Fruit fly (Drosophila melanogaster) whole organism, embryonic: ENCODE measurements around the gene gce.

Source experiments
- Abd-B ChIP-seq: fragments of 200-800 bp; sonication (Bioruptor generic); optimal IDR thresholded peaks from 2 replicates; lab custom pipeline; 2018; ENCODE audit warnings: missing biosample characterization, mild to moderate bottlenecking, missing genetic modification characterization, moderate library complexity
- BEAF-32 ChIP-seq: fragments of 200-800 bp; sonication (Bioruptor generic); optimal IDR thresholded peaks from 3 replicates; lab custom pipeline; 2017; ENCODE audit warnings: missing biosample characterization, missing genetic modification characterization, mild to moderate bottlenecking, moderate library complexity, missing genetic modification reagents
- Bgb ChIP-seq: fragments of 200-800 bp; sonication (Bioruptor generic); IDR thresholded peaks from 2 replicates; pipeline ENCODE4 v1.3.6; 2022; ENCODE audit warnings: missing biosample characterization, missing genetic modification characterization; ENCODE audit not compliant: partially characterized antibody
- CG11247 ChIP-seq: fragments of 200-800 bp; sonication (Bioruptor generic); IDR thresholded peaks from 2 replicates; pipeline ENCODE4 v1.3.6; 2022; ENCODE audit warnings: missing biosample characterization, missing genetic modification characterization
- CG12659 ChIP-seq: fragments of 200-800 bp; sonication (Bioruptor generic); optimal IDR thresholded peaks from 3 replicates; lab custom pipeline; 2017; ENCODE audit warnings: mild to moderate bottlenecking, missing biosample characterization, missing genetic modification reagents, missing genetic modification characterization
- CG13287 ChIP-seq: fragments of 200-800 bp; sonication (Bioruptor generic); IDR thresholded peaks from 2 replicates; pipeline ENCODE4 v1.3.6; 2022; ENCODE audit warnings: missing biosample characterization, missing genetic modification characterization; ENCODE audit not compliant: partially characterized antibody
- CG17361 ChIP-seq: fragments of 200-800 bp; sonication (Bioruptor generic); IDR thresholded peaks from 3 replicates; pipeline ENCODE4 v1.3.6; 2022; ENCODE audit warnings: missing biosample characterization, missing genetic modification characterization
- CG18262 ChIP-seq: fragments of 200-800 bp; optimal IDR thresholded peaks from 3 replicates; lab custom pipeline; 2019; ENCODE audit warnings: missing biosample characterization, mild to moderate bottlenecking, missing genetic modification characterization, moderate library complexity
- CG2129 ChIP-seq: fragments of 200-800 bp; sonication (Bioruptor generic); IDR thresholded peaks from 2 replicates; pipeline ENCODE4 v1.3.6; 2022; ENCODE audit warnings: missing biosample characterization, missing genetic modification characterization; ENCODE audit not compliant: partially characterized antibody
- CG30020 ChIP-seq: fragments of 200-800 bp; optimal IDR thresholded peaks from 2 replicates; lab custom pipeline; 2019; ENCODE audit warnings: missing biosample characterization, mild to moderate bottlenecking, missing genetic modification characterization, moderate library complexity
- CG32532 ChIP-seq: fragments of 200-800 bp; sonication (Bioruptor generic); IDR thresholded peaks from 2 replicates; pipeline ENCODE4 v1.3.6; 2022; ENCODE audit warnings: missing biosample characterization, missing genetic modification characterization
- CG34224 ChIP-seq: fragments of 200-800 bp; sonication (Bioruptor generic); IDR thresholded peaks from 3 replicates; pipeline ENCODE4 v1.3.6; 2022; ENCODE audit warnings: missing biosample characterization, missing genetic modification characterization; ENCODE audit not compliant: partially characterized antibody
- CG3995 ChIP-seq: fragments of 200-800 bp; sonication (Bioruptor generic); optimal IDR thresholded peaks from 3 replicates; lab custom pipeline; 2016; ENCODE audit warnings: missing biosample characterization, missing genetic modification characterization
- CG4617 ChIP-seq: fragments of 200-800 bp; sonication (Bioruptor generic); optimal IDR thresholded peaks from 3 replicates; lab custom pipeline; 2016; ENCODE audit warnings: missing biosample characterization, missing genetic modification characterization, borderline replicate concordance
- CG4854 ChIP-seq: fragments of 200-800 bp; sonication (Bioruptor generic); optimal IDR thresholded peaks from 2 replicates; lab custom pipeline; 2016; ENCODE audit warnings: missing biosample characterization, missing genetic modification characterization, inconsistent platforms
- CG6791 ChIP-seq: fragments of 200-800 bp; sonication (Bioruptor generic); IDR thresholded peaks from 3 replicates; pipeline ENCODE4 v1.3.6; 2022; ENCODE audit warnings: missing biosample characterization, missing genetic modification characterization; ENCODE audit not compliant: partially characterized antibody
- CG7372 ChIP-seq: fragments of 200-800 bp; sonication (Bioruptor generic); IDR thresholded peaks from 2 replicates; pipeline ENCODE4 v1.3.6; 2022; ENCODE audit warnings: missing biosample characterization, missing genetic modification characterization
- CG8944 ChIP-seq: fragments of 200-800 bp; sonication (Bioruptor generic); optimal IDR thresholded peaks from 3 replicates; lab custom pipeline; 2016; ENCODE audit warnings: missing biosample characterization, missing genetic modification characterization
- D ChIP-seq, 2 experiments: fragments of 200-800 bp in 1 of 2; fragments of >200 bp in 1 of 2; sonication (Bioruptor generic) in 1 of 2; optimal IDR thresholded peaks; 2 replicates in 1 of 2; 3 replicates in 1 of 2; lab custom pipeline; 2017; ENCODE audit warnings: mild to moderate bottlenecking in 1 of 2, missing biosample characterization in 1 of 2, missing genetic modification characterization in 1 of 2, missing genetic modification reagents in 1 of 2
- Doc3 ChIP-seq: fragments of 200-800 bp; sonication (Bioruptor generic); IDR thresholded peaks from 3 replicates; pipeline ENCODE4 v1.3.6; 2022; ENCODE audit warnings: missing biosample characterization, missing genetic modification characterization; ENCODE audit not compliant: partially characterized antibody
- Dref ChIP-seq: fragments of 200-800 bp; sonication (Bioruptor generic); IDR thresholded peaks from 2 replicates; pipeline ENCODE4 v1.3.6; 2022; ENCODE audit warnings: missing biosample characterization, missing genetic modification characterization
- GATAe ChIP-seq: fragments of 200-800 bp; sonication (Bioruptor generic); conservative IDR thresholded peaks from 2 replicates; pipeline ENCODE4 v1.3.6; 2022; ENCODE audit warnings: missing biosample characterization, missing genetic modification characterization
- Gug ChIP-seq: fragments of 200-800 bp; sonication (Bioruptor generic); IDR thresholded peaks from 4 replicates; pipeline ENCODE4 v1.3.6; 2022; ENCODE audit warnings: missing biosample characterization, missing genetic modification characterization
- Hmx ChIP-seq: fragments of 200-800 bp; sonication (Bioruptor generic); optimal IDR thresholded peaks from 2 replicates; lab custom pipeline; 2016; ENCODE audit warnings: missing biosample characterization, missing genetic modification characterization
- MESR4 ChIP-seq: fragments of 200-800 bp; sonication (Bioruptor generic); optimal IDR thresholded peaks from 2 replicates; lab custom pipeline; 2018; ENCODE audit warnings: missing biosample characterization, mild to moderate bottlenecking, missing genetic modification characterization, moderate library complexity
- Med ChIP-seq: fragments of 200-800 bp; sonication (Bioruptor generic); peaks from one replicate; lab custom pipeline; 2016; ENCODE audit warnings: missing biosample characterization, missing genetic modification characterization, mild to moderate bottlenecking, inconsistent platforms, moderate library complexity
- Optix ChIP-seq: fragments of 200-800 bp; sonication (Bioruptor generic); IDR thresholded peaks from 3 replicates; pipeline ENCODE4 v1.3.6; 2022; ENCODE audit warnings: missing biosample characterization, missing genetic modification characterization
- Spps ChIP-seq: fragments of 200-800 bp; sonication (Bioruptor generic); optimal IDR thresholded peaks from 2 replicates; lab custom pipeline; 2018; ENCODE audit warnings: missing biosample characterization, mild to moderate bottlenecking, missing genetic modification characterization
- Sry-β ChIP-seq: fragments of 200-800 bp; sonication (Bioruptor generic); optimal IDR thresholded peaks from 2 replicates; lab custom pipeline; 2018; ENCODE audit warnings: missing biosample characterization, mild to moderate bottlenecking, missing genetic modification characterization, moderate library complexity
- Tbp ChIP-seq: fragments of >200 bp; optimal IDR thresholded peaks from 2 replicates; lab custom pipeline; 2018; ENCODE audit warnings: missing biosample characterization, missing genetic modification characterization
- ato ChIP-seq: fragments of 200-800 bp; sonication (Bioruptor generic); IDR thresholded peaks from 2 replicates; pipeline ENCODE4 v1.3.6; 2022; ENCODE audit warnings: missing biosample characterization, missing genetic modification characterization; ENCODE audit not compliant: partially characterized antibody
- bbx ChIP-seq: fragments of 200-800 bp; sonication (Bioruptor generic); IDR thresholded peaks from 2 replicates; pipeline ENCODE4 v1.3.6; 2022; ENCODE audit warnings: missing biosample characterization, missing genetic modification characterization; ENCODE audit not compliant: partially characterized antibody
- chinmo ChIP-seq: fragments of 200-800 bp; sonication (Bioruptor generic); IDR thresholded peaks from 4 replicates; pipeline ENCODE4 v1.3.6; 2022; ENCODE audit warnings: missing biosample characterization, missing genetic modification characterization; ENCODE audit not compliant: partially characterized antibody
- croc ChIP-seq: fragments of 200-800 bp; sonication (Bioruptor generic); conservative IDR thresholded peaks from 3 replicates; pipeline ENCODE4 v1.3.6; 2022; ENCODE audit warnings: missing biosample characterization, missing genetic modification characterization
- dati ChIP-seq: fragments of 200-800 bp; sonication (Bioruptor generic); IDR thresholded peaks from 2 replicates; pipeline ENCODE4 v1.3.6; 2022; ENCODE audit warnings: missing biosample characterization, missing genetic modification characterization
- gro ChIP-seq: fragments of 200-800 bp; sonication (Bioruptor generic); optimal IDR thresholded peaks from 2 replicates; lab custom pipeline; 2016; ENCODE audit warnings: missing biosample characterization, missing genetic modification characterization
- hbn ChIP-seq: fragments of 200-800 bp; sonication (Bioruptor generic); IDR thresholded peaks from 2 replicates; pipeline ENCODE4 v1.3.6; 2022; ENCODE audit warnings: missing biosample characterization, missing genetic modification characterization; ENCODE audit not compliant: partially characterized antibody
- inv ChIP-seq: fragments of 200-800 bp; sonication (Bioruptor generic); IDR thresholded peaks from 2 replicates; pipeline ENCODE4 v1.3.6; 2022; ENCODE audit warnings: missing biosample characterization, missing genetic modification characterization; ENCODE audit not compliant: partially characterized antibody
- nerfin-2 ChIP-seq: fragments of 200-800 bp; sonication (Bioruptor generic); IDR thresholded peaks from 2 replicates; pipeline ENCODE4 v1.3.6; 2022; ENCODE audit warnings: missing biosample characterization, missing genetic modification characterization; ENCODE audit not compliant: partially characterized antibody
- nmo ChIP-seq: fragments of 200-800 bp; sonication (Bioruptor generic); optimal IDR thresholded peaks from 2 replicates; lab custom pipeline; 2018; ENCODE audit warnings: missing biosample characterization, mild to moderate bottlenecking, missing genetic modification characterization, moderate library complexity
- oc ChIP-seq: fragments of 200-800 bp; sonication (Bioruptor generic); optimal IDR thresholded peaks from 2 replicates; lab custom pipeline; 2018; ENCODE audit warnings: missing biosample characterization, mild to moderate bottlenecking, missing genetic modification characterization, moderate library complexity
- prd ChIP-seq, 3 experiments: fragments of >200 bp in 2 of 3; fragments of 200-800 bp in 1 of 3; sonication (Bioruptor generic) in 1 of 3; optimal IDR thresholded peaks in 2 of 3; IDR thresholded peaks in 1 of 3; 2 replicates in 2 of 3; 3 replicates in 1 of 3; pipeline versions ENCODE4 v1.3.6 to Lab custom; 2017 to 2022; ENCODE audit warnings: missing biosample characterization in 1 of 3, missing genetic modification characterization in 1 of 3
- pzg ChIP-seq: fragments of 200-800 bp; sonication (Bioruptor generic); optimal IDR thresholded peaks from 3 replicates; lab custom pipeline; 2018; ENCODE audit warnings: missing biosample characterization, mild to moderate bottlenecking, missing genetic modification characterization, moderate library complexity
- slbo ChIP-seq: fragments of 200-800 bp; sonication (Bioruptor generic); IDR thresholded peaks from 2 replicates; pipeline ENCODE4 v1.3.6; 2022; ENCODE audit warnings: missing biosample characterization, missing genetic modification characterization
- stwl ChIP-seq: fragments of 200-800 bp; sonication (Bioruptor generic); optimal IDR thresholded peaks from 3 replicates; lab custom pipeline; 2018; ENCODE audit warnings: missing biosample characterization, mild to moderate bottlenecking, missing genetic modification characterization, moderate library complexity

Gene gce

dm6 chrX:15344473-15345331, 47.1 kb downstream of the gce start, which contains the start of the genes CG12608 and Prp5 (continued):
- TF ChIP-seq CG7372 (no peak), Med (GFP tag; lab: Kevin White, UChicago) (peak; percentile 62), Hmx (no peak), inv (GFP tag; lab: Robert Waterston, UW) (peak; percentile 44), slbo (GFP tag; lab: Robert Waterston, UW) (peak; percentile 33; the same call in 1 of the 2 replicates), BEAF-32 (GFP tag; lab: Kevin White, UChicago) (peak; percentile 68), oc (tag; lab: Kevin White, UChicago) (no peak), MESR4 (GFP tag; lab: Kevin White, UChicago) (peak; percentile 36), Dref (GFP tag; lab: Robert Waterston, UW) (peak; percentile 78), pzg (GFP tag; lab: Kevin White, UChicago) (peak; percentile 31), Sry-β (GFP tag; lab: Kevin White, UChicago) (peak; percentile 57), CG8944 (no peak), D (optimal IDR thresholded peaks at IDR 0.05; lab: Kevin White, UChicago) (no peak), D (GFP tag; optimal IDR thresholded peaks at IDR 0.05; lab: Kevin White, UChicago) (no peak), CG17361 (GFP tag; lab: Robert Waterston, UW) (peak; percentile 55; the same call in 2 of the 3 replicates), Gug (GFP tag; lab: Robert Waterston, UW) (peak; percentile 12; the same call in 1 of the 4 replicates), CG18262 (peak; percentile 9), CG34224 (GFP tag; lab: Robert Waterston, UW) (peak; percentile 50), dati (no peak), CG3995 (GFP tag; lab: Kevin White, UChicago) (no peak), nmo (GFP tag; lab: Kevin White, UChicago) (peak; percentile 21), Spps (tag; lab: Kevin White, UChicago) (no peak), Tbp (no peak), CG12659 (peak; percentile 26), CG6791 (GFP tag; lab: Robert Waterston, UW) (peak; percentile 84), chinmo (GFP tag; lab: Robert Waterston, UW) (0 out of 4 replicates have a peak, but pooled peaks have one; percentile 41), CG11247 (GFP tag; lab: Robert Waterston, UW) (no peak), CG30020 (tag; lab: Kevin White, UChicago) (peak; percentile 20), CG2129 (GFP tag; lab: Robert Waterston, UW) (0 out of 2 replicates have a peak, but pooled peaks have one; percentile 20), gro (GFP tag; lab: Kevin White, UChicago) (no peak), Doc3 (peak; percentile 52; the same call in 2 of the 3 replicates), Optix (GFP tag; lab: Robert Waterston, UW) (no peak), CG4617 (peak; percentile 30), ato (peak; percentile 60; the same call in 1 of the 2 replicates), GATAe (GFP tag; lab: Robert Waterston, UW) (no peak), stwl (tag; lab: Kevin White, UChicago) (peak; percentile 10), prd (optimal IDR thresholded peaks at IDR 0.05; lab: Kevin White, UChicago) (no peak), prd (GFP tag; IDR thresholded peaks at IDR 0.05; lab: Robert Waterston, UW) (0 out of 3 replicates have a peak, but pooled peaks have one; percentile 4), Abd-B (GFP tag; lab: Kevin White, UChicago) (no peak), Bgb (GFP tag; lab: Robert Waterston, UW) (peak; percentile 70), nerfin-2 (GFP tag; lab: Robert Waterston, UW) (peak; percentile 47), bbx (GFP tag; lab: Robert Waterston, UW) (peak; percentile 73), croc (GFP tag; lab: Robert Waterston, UW) (no peak), CG13287 (GFP tag; lab: Robert Waterston, UW) (peak; percentile 69; the same call in 1 of the 2 replicates), CG32532 (GFP tag; lab: Robert Waterston, UW) (no peak), CG4854 (GFP tag; lab: Kevin White, UChicago) (no peak), hbn (GFP tag; lab: Robert Waterston, UW) (peak; percentile 51)
